Worm (Caenorhabditis elegans): ENCODE data around the gene F53B3.3.

The F53B3.3 gene

DNA sequence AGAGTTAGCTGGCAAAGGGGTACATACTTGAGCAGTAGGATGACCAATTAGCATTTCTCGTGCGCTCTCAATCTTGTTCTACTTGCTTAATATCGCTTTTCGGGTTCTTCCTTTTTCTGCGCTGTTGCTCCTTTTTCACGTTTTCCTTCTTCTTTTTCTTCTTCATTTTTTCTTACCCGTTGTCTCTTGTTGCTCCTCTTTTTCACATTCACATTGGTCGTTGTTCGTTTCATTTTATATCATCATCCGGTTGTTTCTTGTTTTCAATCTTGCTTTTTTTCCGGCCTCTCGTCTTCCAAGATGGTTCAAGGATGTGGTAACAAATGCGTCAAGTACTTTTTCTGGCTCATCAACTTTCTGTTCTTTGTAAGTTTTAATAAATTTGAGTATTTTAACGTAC, 50.8 kb downstream of the F53B3.3 start, which contains the start of gene tsp-6:
Gene tsp-6, plus strand, starts transcription at position 301 of the 400 bp plus-strand sequence.
- no peak for TF ChIP-seq mes-4 (tag; optimal IDR thresholded peaks at IDR 0.05)
- no peak for TF ChIP-seq B0019.2 (GFP tag; conservative IDR thresholded peaks at IDR 0.05)
- no peak for TF ChIP-seq T26A5.8 (tag; optimal IDR thresholded peaks at IDR 0.05)
- TF ChIP-seq athp-1 (tag; optimal IDR thresholded peaks at IDR 0.05) = no peak
- no peak for TF ChIP-seq ccch-3 (GFP tag; optimal IDR thresholded peaks at IDR 0.05)
- no peak for TF ChIP-seq ceh-79 (tag; optimal IDR thresholded peaks at IDR 0.05)
- no peak for TF ChIP-seq efl-1 (GFP tag; optimal IDR thresholded peaks at IDR 0.05)
- no peak for TF ChIP-seq snpc-1.3 (tag; optimal IDR thresholded peaks at IDR 0.05; ENCODE audit: insufficient read depth)
- no peak for TF ChIP-seq rpc-1 (optimal IDR thresholded peaks at IDR 0.05)
- no peak for TF ChIP-seq rpc-1 (tag; optimal IDR thresholded peaks at IDR 0.05)

DNA sequence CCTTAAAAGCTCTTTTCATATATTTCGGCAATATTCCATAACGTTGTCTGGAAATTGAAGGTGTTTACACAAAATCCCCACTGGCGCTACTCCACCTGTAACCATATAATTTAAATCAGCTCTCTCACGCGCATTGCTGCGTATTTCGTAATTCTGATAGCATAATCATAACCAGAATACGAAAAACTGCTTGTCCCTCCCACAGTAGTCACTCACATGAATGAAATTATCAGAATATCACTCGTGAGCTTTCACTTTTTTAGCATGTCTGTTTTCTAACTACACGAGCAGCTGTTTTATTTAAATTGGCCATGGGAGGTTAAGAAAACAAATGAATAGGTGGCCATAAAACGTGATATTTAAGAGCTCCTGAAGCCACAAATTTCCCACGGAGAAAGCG, 51.2 kb downstream of the F53B3.3 start:
- TF ChIP-seq ztf-22 (GFP tag; optimal IDR thresholded peaks at IDR 0.05) (no peak), aptf-3 (GFP tag; IDR thresholded peaks at IDR 0.05) (no peak), Y67H2A.10 (GFP tag; conservative IDR thresholded peaks at IDR 0.05) (no peak), dpl-1 (GFP tag; optimal IDR thresholded peaks at IDR 0.05) (no peak), Y56A3A.18 (GFP tag; IDR thresholded peaks at IDR 0.05) (no peak), tbx-9 (tag; optimal IDR thresholded peaks at IDR 0.05; ENCODE audit: borderline replicate concordance) (no peak), mxl-1 (tag; optimal IDR thresholded peaks at IDR 0.05) (no peak), mes-4 (tag; optimal IDR thresholded peaks at IDR 0.05) (no peak), nhr-27 (tag; optimal IDR thresholded peaks at IDR 0.05) (no peak), T26A5.8 (tag; optimal IDR thresholded peaks at IDR 0.05) (no peak), madf-6 (GFP tag; IDR thresholded peaks at IDR 0.05) (no peak)

DNA sequence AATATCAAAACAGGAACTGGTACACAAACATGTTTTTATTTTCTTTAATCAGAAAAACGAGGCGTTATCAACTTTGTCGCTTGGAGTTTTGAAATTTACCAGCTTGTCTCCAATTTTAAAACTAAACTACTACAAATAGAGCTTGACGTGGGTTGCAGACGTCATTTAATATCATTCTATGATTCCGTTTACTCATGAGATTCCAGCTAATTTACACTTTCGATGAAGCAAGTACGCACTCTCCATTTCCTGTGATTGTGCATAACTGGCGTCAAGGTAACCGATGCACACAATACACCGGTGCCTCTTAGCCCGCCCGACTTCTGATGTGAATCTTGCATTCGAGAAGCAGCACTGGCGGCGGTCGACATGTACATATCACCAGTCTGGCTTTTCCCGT, 52.0 kb downstream of the F53B3.3 start:
- no peak for TF ChIP-seq F23B12.7 (tag; optimal IDR thresholded peaks at IDR 0.05; ENCODE audit: insufficient read depth)
- TF ChIP-seq madf-6 (GFP tag; IDR thresholded peaks at IDR 0.05) = no peak
- no peak for TF ChIP-seq lin-54 (GFP tag; optimal IDR thresholded peaks at IDR 0.05)
- no peak for TF ChIP-seq ceh-58 (GFP tag; IDR thresholded peaks at IDR 0.05)
- TF ChIP-seq pbrm-1 (GFP tag; IDR thresholded peaks at IDR 0.05) = no peak
- TF ChIP-seq attf-6 (GFP tag; IDR thresholded peaks at IDR 0.05) = no peak
- no peak for TF ChIP-seq sptf-2 (GFP tag; optimal IDR thresholded peaks at IDR 0.05)
- TF ChIP-seq unc-130 (GFP tag; optimal IDR thresholded peaks at IDR 0.05) = no peak
- no peak for TF ChIP-seq aptf-2 (GFP tag; conservative IDR thresholded peaks at IDR 0.05)
- TF ChIP-seq madf-8 (GFP tag; conservative IDR thresholded peaks at IDR 0.05) = no peak
- no peak for TF ChIP-seq repo-1 (tag; optimal IDR thresholded peaks at IDR 0.05)
- TF ChIP-seq hmg-20 (GFP tag; IDR thresholded peaks at IDR 0.05) = no peak
- no peak for TF ChIP-seq F37B4.10 (GFP tag; IDR thresholded peaks at IDR 0.05)
- no peak for TF ChIP-seq ceh-40 (GFP tag; IDR thresholded peaks at IDR 0.05)

All from whole organism, young adult.